Fruit fly (Drosophila melanogaster) Kc167 (cell line): ENCODE results near the gene slou.

Experiments
- Myc ChIP-seq: fragments of >200 bp; optimal IDR thresholded peaks from 2 replicates; lab custom pipeline; 2017; ENCODE audit warnings: missing external identifiers
- Sin3A ChIP-seq: fragments of >200 bp; optimal IDR thresholded peaks from 2 replicates; lab custom pipeline; 2018; ENCODE audit warnings: missing external identifiers
- h ChIP-seq: fragments of >200 bp; optimal IDR thresholded peaks from 3 replicates; lab custom pipeline; 2018; ENCODE audit warnings: missing external identifiers
- insv ChIP-seq: fragments of >200 bp; optimal IDR thresholded peaks from 3 replicates; lab custom pipeline; 2018; ENCODE audit warnings: missing external identifiers
- psq ChIP-seq: fragments of >200 bp; optimal IDR thresholded peaks from 2 replicates; lab custom pipeline; 2017; ENCODE audit warnings: missing external identifiers
- ttk ChIP-seq: sonication (Bioruptor generic); optimal IDR thresholded peaks from 2 replicates; lab custom pipeline; 2017; ENCODE audit warnings: missing external identifiers

Gene slou

DNA sequence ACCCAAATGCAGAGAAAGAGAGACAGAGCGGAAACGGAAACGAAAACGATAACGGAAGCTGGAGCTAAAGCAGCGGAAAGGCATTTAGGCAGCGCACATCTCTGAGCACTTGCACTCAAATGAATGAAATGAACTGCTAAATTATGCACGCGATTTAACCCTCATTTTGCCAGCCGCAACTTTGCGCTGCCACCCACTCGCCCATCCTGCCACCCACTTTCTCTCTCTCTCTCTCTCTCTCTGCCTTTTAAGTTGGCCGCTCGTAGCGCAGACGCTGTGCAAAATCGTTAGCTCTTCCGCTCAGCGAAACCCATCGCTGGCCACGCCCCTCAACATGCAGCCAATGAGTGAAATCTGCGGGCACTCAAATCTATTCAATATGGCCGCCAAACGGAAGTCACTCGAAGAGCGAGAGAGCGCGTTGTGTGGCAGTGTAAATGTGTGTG is 4.5 kb upstream of the slou start:
- TF ChIP-seq Myc (lab: Kevin White, UChicago) (no peak), insv (lab: Kevin White, UChicago) (no peak), h (lab: Kevin White, UChicago) (no peak), psq (lab: Kevin White, UChicago) (no peak), Sin3A (lab: Kevin White, UChicago) (no peak), ttk (lab: Kevin White, UChicago) (no peak)

DNA sequence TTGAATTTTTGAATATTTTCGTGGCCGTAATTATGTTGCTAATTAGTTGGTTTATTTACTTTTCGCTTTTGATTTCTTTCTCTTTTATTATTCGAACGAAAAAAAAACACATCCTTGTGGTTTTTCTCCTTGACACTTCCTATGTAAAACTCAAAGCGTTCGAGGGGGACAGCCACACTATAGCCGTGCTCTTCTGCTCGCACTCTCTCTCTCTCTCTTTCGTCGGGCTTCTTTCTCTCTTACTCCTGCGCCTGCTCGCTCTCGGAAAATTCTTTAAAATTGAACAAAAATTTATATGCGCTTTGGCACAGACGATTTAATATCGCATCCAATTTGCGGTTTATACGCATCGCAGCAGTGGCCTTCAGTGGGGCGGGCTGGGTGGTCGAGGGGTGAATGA is 902 bp upstream of the slou start:
- TF ChIP-seq ttk (lab: Kevin White, UChicago) (no peak), Myc (lab: Kevin White, UChicago) (no peak), h (lab: Kevin White, UChicago) (no peak)

- no peak for TF ChIP-seq ttk (lab: Kevin White, UChicago)
- no peak for TF ChIP-seq h (lab: Kevin White, UChicago)
- no peak for TF ChIP-seq Sin3A (lab: Kevin White, UChicago)
- no peak for TF ChIP-seq Myc (lab: Kevin White, UChicago)
- TF ChIP-seq insv (lab: Kevin White, UChicago), result no peak
- no peak for TF ChIP-seq psq (lab: Kevin White, UChicago)
Observed at dm6 chr3R:21551565-21551964, 5.4 kb downstream of the slou start.

- no peak for TF ChIP-seq ttk (lab: Kevin White, UChicago)
Observed at dm6 chr3R:21548956-21549355, 8.0 kb downstream of the slou start.

dm6 chr3R:21544107-21544506 is 12.9 kb downstream of the slou start:
- no peak for TF ChIP-seq Sin3A (lab: Kevin White, UChicago)
- TF ChIP-seq insv (lab: Kevin White, UChicago), result no peak
- TF ChIP-seq ttk (lab: Kevin White, UChicago), result no peak
- no peak for TF ChIP-seq psq (lab: Kevin White, UChicago)
- TF ChIP-seq Myc (lab: Kevin White, UChicago), result no peak
- no peak for TF ChIP-seq h (lab: Kevin White, UChicago)

DNA sequence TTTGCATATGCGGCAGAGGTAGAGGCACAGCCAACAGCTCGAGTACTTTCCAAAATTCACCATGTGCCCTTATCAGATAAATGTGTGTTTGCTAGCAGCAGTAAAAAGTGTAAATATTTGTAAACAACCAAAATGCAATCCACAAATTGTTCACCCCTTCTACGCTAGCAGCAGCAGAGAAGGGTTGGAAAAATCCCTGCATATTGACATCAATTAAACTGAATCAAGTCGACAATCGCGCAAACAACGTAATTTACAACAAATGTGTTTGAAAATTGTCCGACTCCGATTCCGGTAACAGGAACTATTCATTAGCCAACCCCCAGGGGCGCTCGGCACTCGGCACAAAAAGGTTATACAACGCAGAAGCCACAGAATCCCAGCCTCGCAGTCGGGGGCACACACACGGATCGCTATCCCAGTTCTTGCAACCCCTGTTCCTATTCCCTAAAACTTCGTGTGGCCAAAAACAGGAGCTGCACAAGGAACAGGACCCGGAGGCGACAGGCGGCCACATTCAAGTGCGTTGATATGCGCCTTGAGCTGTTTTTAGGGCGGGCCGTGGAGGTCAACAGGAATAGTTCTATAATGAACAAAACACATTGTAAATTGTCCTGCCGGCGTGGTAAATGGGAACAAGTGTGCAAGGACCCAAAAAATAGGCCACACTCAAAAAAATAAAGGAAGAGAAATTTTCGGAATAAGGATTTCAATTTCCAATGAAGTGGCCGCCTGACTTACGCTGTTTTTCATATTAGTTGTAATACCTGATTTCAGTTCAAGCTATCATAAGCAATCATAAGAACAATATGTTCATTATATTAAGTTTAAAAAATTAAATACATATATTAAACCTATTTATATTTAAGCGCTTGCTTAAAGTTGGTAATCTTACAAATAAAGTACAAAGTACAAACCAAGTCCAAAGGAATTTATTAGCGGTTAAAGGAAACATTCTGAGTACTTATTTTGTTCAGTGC is 22.0 kb downstream of the slou start:
- no peak for TF ChIP-seq h (lab: Kevin White, UChicago)
- no peak for TF ChIP-seq Sin3A (lab: Kevin White, UChicago)

DNA sequence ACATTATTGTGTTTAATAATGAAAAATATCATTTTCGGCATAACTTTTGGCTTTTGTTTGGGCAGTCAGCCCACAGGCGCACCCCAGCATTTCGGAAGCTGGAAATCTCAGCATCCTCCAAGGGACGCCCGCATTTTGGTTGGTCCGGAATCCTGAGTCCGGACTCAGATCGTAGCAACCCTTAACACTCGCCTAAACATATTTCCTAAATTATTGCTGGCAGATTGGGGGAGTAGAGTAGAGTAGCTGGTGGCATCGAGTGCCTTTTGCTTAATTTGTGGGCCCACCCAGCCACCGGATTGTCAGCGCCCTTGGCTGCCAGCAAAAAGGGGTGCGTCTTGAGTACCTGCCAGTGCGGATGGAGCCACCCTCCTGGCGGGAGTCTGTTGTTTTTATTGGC is 22.7 kb downstream of the slou start:
- TF ChIP-seq psq (lab: Kevin White, UChicago) (no peak), insv (lab: Kevin White, UChicago) (no peak), Myc (lab: Kevin White, UChicago) (no peak)

DNA sequence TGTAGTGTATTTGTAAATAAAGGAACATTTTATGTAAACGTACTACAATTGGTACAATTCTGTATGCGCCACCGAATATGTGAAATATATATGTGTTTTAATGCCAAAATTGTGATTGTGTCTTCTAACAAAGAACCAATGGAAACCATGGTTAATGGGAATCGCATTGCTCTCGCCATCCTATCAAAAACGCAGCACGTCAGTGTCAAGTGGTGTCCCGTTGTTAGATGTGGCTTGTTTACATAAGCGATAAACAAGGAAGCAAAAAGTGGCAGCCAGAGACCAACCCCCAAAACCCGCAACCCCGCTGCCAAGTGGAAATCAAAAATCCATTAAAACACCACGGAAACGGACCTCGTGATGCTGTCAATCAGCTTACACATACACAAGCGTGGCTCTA is 28.5 kb downstream of the slou start:
- no peak for TF ChIP-seq Myc (lab: Kevin White, UChicago)
- no peak for TF ChIP-seq insv (lab: Kevin White, UChicago)
- no peak for TF ChIP-seq Sin3A (lab: Kevin White, UChicago)
- no peak for TF ChIP-seq psq (lab: Kevin White, UChicago)
- TF ChIP-seq h (lab: Kevin White, UChicago), result no peak
- TF ChIP-seq ttk (lab: Kevin White, UChicago), result no peak

dm6 chr3R:21524574-21524973 is 32.4 kb downstream of the slou start:
- TF ChIP-seq ttk (lab: Kevin White, UChicago), result no peak
- no peak for TF ChIP-seq insv (lab: Kevin White, UChicago)
- no peak for TF ChIP-seq psq (lab: Kevin White, UChicago)
- no peak for TF ChIP-seq h (lab: Kevin White, UChicago)
- no peak for TF ChIP-seq Myc (lab: Kevin White, UChicago)
- TF ChIP-seq Sin3A (lab: Kevin White, UChicago), result no peak

dm6 chr3R:21521780-21522179 is 35.2 kb downstream of the slou start:
- no peak for TF ChIP-seq h (lab: Kevin White, UChicago)
- no peak for TF ChIP-seq psq (lab: Kevin White, UChicago)
- no peak for TF ChIP-seq insv (lab: Kevin White, UChicago)
- no peak for TF ChIP-seq ttk (lab: Kevin White, UChicago)
- TF ChIP-seq Sin3A (lab: Kevin White, UChicago), result no peak
- TF ChIP-seq Myc (lab: Kevin White, UChicago), result no peak

DNA sequence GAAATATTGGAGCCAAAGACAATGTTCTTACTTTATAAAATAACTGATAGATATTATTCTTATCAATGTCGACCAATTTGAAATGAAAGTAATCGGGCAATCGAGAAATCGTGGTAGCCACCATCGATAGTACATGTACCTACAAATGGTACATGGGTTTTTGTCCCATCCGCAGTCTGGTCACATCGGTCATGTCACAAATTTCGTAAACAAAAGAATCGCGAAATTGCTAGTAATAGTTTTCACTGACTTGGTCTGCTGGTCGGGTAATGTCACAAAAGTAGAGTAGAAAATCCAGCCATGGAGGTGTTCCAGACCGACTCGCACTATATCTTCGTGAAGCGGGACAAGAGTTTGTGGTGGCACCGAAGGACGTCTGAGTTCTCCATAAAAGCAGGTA is 36.2 kb downstream of the slou start, which contains the start of gene sp3:
TSS of gene sp3 (plus strand) at position 173 of the 400 bp plus-strand sequence.
- TF ChIP-seq ttk (lab: Kevin White, UChicago) (no peak), Sin3A (lab: Kevin White, UChicago) (no peak), Myc (lab: Kevin White, UChicago) (no peak), insv (lab: Kevin White, UChicago) (no peak), h (lab: Kevin White, UChicago) (no peak)

- no peak for TF ChIP-seq psq (lab: Kevin White, UChicago)
- no peak for TF ChIP-seq Myc (lab: Kevin White, UChicago)
- no peak for TF ChIP-seq ttk (lab: Kevin White, UChicago)
- no peak for TF ChIP-seq Sin3A (lab: Kevin White, UChicago)
- TF ChIP-seq h (lab: Kevin White, UChicago), result no peak
- TF ChIP-seq insv (lab: Kevin White, UChicago), result no peak
Observed at dm6 chr3R:21520183-21520582, 36.8 kb downstream of the slou start.
